Fruit fly (Drosophila melanogaster) whole organism, wandering third instar larva: Measurements from ENCODE around the gene fy.

Source experiments
- CG9705 ChIP-seq: fragments of 200-800 bp; sonication (Bioruptor generic); optimal IDR thresholded peaks from 2 replicates; lab custom pipeline; 2018; ENCODE audit warnings: missing biosample characterization, mild to moderate bottlenecking, missing genetic modification characterization
- Dif ChIP-seq: fragments of 200-275, 200-300 bp; sonication (Bioruptor generic); optimal IDR thresholded peaks from 2 replicates; lab custom pipeline; 2018; ENCODE audit warnings: missing biosample characterization, missing genetic modification characterization; ENCODE audit not compliant: partially characterized antibody
- Hr78 ChIP-seq: fragments of >200 bp; optimal IDR thresholded peaks from 2 replicates; lab custom pipeline; 2017; ENCODE audit warnings: missing biosample characterization, missing genetic modification characterization
- Mio ChIP-seq: sonication (Bioruptor generic); optimal IDR thresholded peaks from 2 replicates; lab custom pipeline; 2016; ENCODE audit warnings: missing biosample characterization, missing genetic modification characterization
- OdsH ChIP-seq: fragments of 200-800 bp; sonication (Bioruptor generic); optimal IDR thresholded peaks from 2 replicates; lab custom pipeline; 2016; ENCODE audit warnings: missing biosample characterization, mild to moderate bottlenecking, missing genetic modification characterization
- h ChIP-seq: fragments of 200-800 bp; sonication (Bioruptor generic); optimal IDR thresholded peaks from 3 replicates; lab custom pipeline; 2016; ENCODE audit warnings: missing biosample characterization, mild to moderate bottlenecking, missing genetic modification characterization
- lola ChIP-seq: fragments of >200 bp; optimal IDR thresholded peaks from 2 replicates; lab custom pipeline; 2017; ENCODE audit warnings: missing biosample characterization, missing genetic modification characterization
- pan ChIP-seq: fragments of >200 bp; optimal IDR thresholded peaks from 2 replicates; lab custom pipeline; 2017

DNA sequence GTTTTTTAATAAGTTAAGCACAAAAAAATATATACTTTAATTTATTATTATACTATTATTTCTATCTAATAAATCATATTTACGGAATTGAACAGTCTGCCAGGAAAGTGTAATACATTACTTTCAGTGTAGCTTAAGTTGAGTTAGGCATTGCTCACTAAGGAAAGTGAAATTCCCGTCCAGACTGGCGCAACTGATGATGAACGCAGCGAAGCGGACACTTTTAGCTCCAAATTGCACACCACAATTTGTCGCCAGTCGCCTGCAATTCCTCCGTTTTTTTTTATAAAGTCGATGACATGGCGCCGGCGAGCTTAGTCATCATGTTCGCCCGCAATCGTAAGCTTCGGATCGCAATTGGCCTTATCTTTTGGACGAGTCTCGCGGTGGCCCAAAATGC is 4.4 kb downstream of the fy start, which contains the start of gene CG13386:
- TF ChIP-seq Hr78 (GFP tag; lab: Kevin White, UChicago) (no peak), lola (GFP tag; lab: Kevin White, UChicago) (no peak), OdsH (GFP tag; lab: Kevin White, UChicago) (no peak), Dif (GFP tag; lab: Kevin White, UChicago) (no peak), h (GFP tag; lab: Kevin White, UChicago) (no peak), CG9705 (GFP tag; lab: Kevin White, UChicago) (no peak), Mio (GFP tag; lab: Kevin White, UChicago) (no peak), pan (no peak)
